Worm (Caenorhabditis elegans): Measurements from ENCODE around the gene F58F12.2.

DNA sequence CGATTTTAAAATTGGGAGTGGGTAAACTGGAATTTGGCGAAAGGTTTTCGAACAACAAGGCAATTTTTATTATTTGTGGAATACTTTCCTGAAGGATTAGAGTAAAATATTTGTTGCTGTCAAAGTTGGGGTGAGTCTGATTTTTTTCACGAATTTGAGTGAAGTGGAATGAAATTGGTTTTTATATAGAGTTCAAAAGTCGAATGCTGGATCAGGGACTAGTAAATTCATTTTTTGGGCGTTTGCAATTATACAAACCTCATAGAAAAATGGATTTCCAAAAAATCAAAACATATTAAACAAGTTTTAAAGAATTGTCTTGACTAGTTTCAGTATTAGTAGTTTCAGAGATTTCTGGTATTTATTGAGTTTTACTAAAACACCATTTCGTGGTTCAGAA lies 47.9 kb downstream of the F58F12.2 start, which contains the start of gene C32D5.7:
- TF ChIP-seq him-1 (tag; optimal IDR thresholded peaks at IDR 0.05) (no peak), dao-5 (tag; optimal IDR thresholded peaks at IDR 0.05) (no peak)
